Worm (Caenorhabditis elegans) whole organism, L2 larva: ENCODE measurements around the gene cat-2.

Experiments used
- ama-1 ChIP-seq: fragments of 150-350 bp; optimal IDR thresholded peaks from 2 replicates; lab custom pipeline; 2018; ENCODE audit warnings: inconsistent platforms
- blmp-1 ChIP-seq: sonication (generic microtip); optimal IDR thresholded peaks from 2 replicates; lab custom pipeline; 2017; ENCODE audit warnings: missing genetic modification characterization, mild to moderate bottlenecking, missing compliant biosample characterization, antibody characterized with exemption, moderate library complexity; ENCODE audit not compliant: insufficient read depth
- egl-27 ChIP-seq: sonication (generic microtip); optimal IDR thresholded peaks from 3 replicates; lab custom pipeline; 2017; ENCODE audit warnings: missing biosample characterization, missing genetic modification reagents, missing genetic modification characterization
- lin-11 ChIP-seq: fragments of 150-350 bp; sonication (generic microtip); optimal IDR thresholded peaks from 2 replicates; lab custom pipeline; 2014; ENCODE audit warnings: missing biosample characterization, missing genetic modification characterization, inconsistent platforms, mixed read lengths
- nhr-12 ChIP-seq: fragments of 150-350 bp; optimal IDR thresholded peaks from 2 replicates; lab custom pipeline; 2014; ENCODE audit warnings: missing biosample characterization, missing genetic modification characterization
- nhr-25 ChIP-seq: fragments of 150-350 bp; sonication (generic microtip); optimal IDR thresholded peaks from 3 replicates; lab custom pipeline; 2014; ENCODE audit warnings: missing biosample characterization, missing genetic modification characterization
- skn-1 ChIP-seq: sonication (generic microtip); optimal IDR thresholded peaks from 2 replicates; lab custom pipeline; 2017; ENCODE audit warnings: missing biosample characterization, missing genetic modification characterization
- snpc-4 ChIP-seq: fragments of 150-350 bp; optimal IDR thresholded peaks from 2 replicates; lab custom pipeline; 2014; ENCODE audit warnings: missing biosample characterization, missing genetic modification characterization
- unc-39 ChIP-seq: fragments of 150-350 bp; optimal IDR thresholded peaks from 2 replicates; lab custom pipeline; 2014; ENCODE audit warnings: missing biosample characterization, missing genetic modification characterization
- ztf-11 ChIP-seq: sonication (generic microtip); optimal IDR thresholded peaks from 2 replicates; lab custom pipeline; 2017; ENCODE audit warnings: missing biosample characterization, missing genetic modification characterization

- TF ChIP-seq skn-1 (no peak), egl-27 (tag; lab: Kevin White, UChicago) (no peak), nhr-12 (no peak), ztf-11 (tag; lab: Kevin White, UChicago) (no peak), unc-39 (tag; lab: Kevin White, UChicago) (no peak), lin-11 (no peak), ama-1 (lab: Kevin White, UChicago) (no peak), nhr-25 (tag; lab: Kevin White, UChicago) (no peak), blmp-1 (tag; lab: Kevin White, UChicago) (no peak), snpc-4 (tag; lab: Kevin White, UChicago) (no peak)
Measured at ce11 chrII:286551-286724, 28.8 kb downstream of the cat-2 start, which contains the start of gene misc-1.
